Worm (Caenorhabditis elegans) whole organism, mixed stage, embryonic: Measurements from ENCODE around the gene ZK1086.3.

Source experiments
- lin-13 ChIP-seq: fragments of 150-350 bp; optimal IDR thresholded peaks from 2 replicates; lab custom pipeline; 2014; ENCODE audit warnings: missing biosample characterization, missing genetic modification characterization
- mep-1 ChIP-seq: fragments of 150-350 bp; optimal IDR thresholded peaks from 2 replicates; lab custom pipeline; 2017; ENCODE audit warnings: missing biosample characterization, missing genetic modification reagents, missing genetic modification characterization, inconsistent platforms
- nhr-12 ChIP-seq: fragments of 150-350 bp; optimal IDR thresholded peaks from 2 replicates; lab custom pipeline; 2014; ENCODE audit warnings: missing biosample characterization, missing genetic modification characterization
- nhr-237 ChIP-seq: fragments of 150-350 bp; optimal IDR thresholded peaks from 2 replicates; lab custom pipeline; 2014; ENCODE audit warnings: missing biosample characterization, missing genetic modification characterization
- sem-2 ChIP-seq: fragments of 200-800 bp; sonication (Bioruptor generic); optimal IDR thresholded peaks from 2 replicates; lab custom pipeline; 2018; ENCODE audit warnings: mild to moderate bottlenecking, missing genetic modification characterization, missing compliant biosample characterization
- snpc-4 ChIP-seq: fragments of 150-350 bp; optimal IDR thresholded peaks from 2 replicates; lab custom pipeline; 2014; ENCODE audit warnings: missing biosample characterization, missing genetic modification characterization
- tbx-8 ChIP-seq: fragments of 200-800 bp; sonication (Bioruptor generic); optimal IDR thresholded peaks from 2 replicates; lab custom pipeline; 2018; ENCODE audit warnings: mild to moderate bottlenecking, missing genetic modification characterization, moderate library complexity, missing compliant biosample characterization
- unc-39 ChIP-seq: fragments of 150-350 bp; optimal IDR thresholded peaks from 2 replicates; lab custom pipeline; 2014; ENCODE audit warnings: missing biosample characterization, missing genetic modification characterization
- unc-62 ChIP-seq: fragments of 150-350 bp; optimal IDR thresholded peaks from 2 replicates; lab custom pipeline; 2014; ENCODE audit warnings: missing biosample characterization, missing genetic modification reagents, missing genetic modification characterization
- ztf-11 ChIP-seq: fragments of 150-350 bp; optimal IDR thresholded peaks from 2 replicates; lab custom pipeline; 2014; ENCODE audit warnings: missing biosample characterization, missing genetic modification characterization

ce11 chrX:13775508-13775907, 15.1 kb upstream of the ZK1086.3 start:
- TF ChIP-seq nhr-237 (no peak), unc-39 (tag; lab: Kevin White, UChicago) (no peak), snpc-4 (tag; lab: Kevin White, UChicago) (no peak), lin-13 (tag; lab: Kevin White, UChicago) (no peak), ztf-11 (no peak), unc-62 (GFP tag; lab: Kevin White, UChicago) (no peak), sem-2 (GFP tag; lab: Kevin White, UChicago) (no peak), mep-1 (tag; lab: Kevin White, UChicago) (no peak), tbx-8 (GFP tag; lab: Kevin White, UChicago) (no peak), nhr-12 (tag; lab: Kevin White, UChicago) (no peak)
